Fruit fly (Drosophila melanogaster) whole organism, embryonic: ENCODE data around the gene Spase12.
A peak's percentile ranks its signal among the peaks of the same experiment; 100 is the strongest.

Source experiments
- Abd-B ChIP-seq: fragments of 200-800 bp; sonication (Bioruptor generic); optimal IDR thresholded peaks from 2 replicates; lab custom pipeline; 2018; ENCODE audit warnings: missing biosample characterization, mild to moderate bottlenecking, missing genetic modification characterization, moderate library complexity
- B-H1 ChIP-seq: fragments of 200-800 bp; sonication (Bioruptor generic); IDR thresholded peaks from 3 replicates; pipeline ENCODE4 v1.3.6; 2022; ENCODE audit warnings: missing biosample characterization, missing genetic modification characterization
- BEAF-32 ChIP-seq: fragments of 200-800 bp; sonication (Bioruptor generic); optimal IDR thresholded peaks from 3 replicates; lab custom pipeline; 2017; ENCODE audit warnings: missing biosample characterization, missing genetic modification characterization, mild to moderate bottlenecking, moderate library complexity, missing genetic modification reagents
- BtbVII ChIP-seq: fragments of 200-800 bp; sonication (Bioruptor generic); optimal IDR thresholded peaks from 3 replicates; lab custom pipeline; 2017; ENCODE audit warnings: missing biosample characterization, mild to moderate bottlenecking, missing genetic modification characterization
- CG10209 ChIP-seq: fragments of 200-800 bp; sonication (Bioruptor generic); optimal IDR thresholded peaks from 3 replicates; lab custom pipeline; 2017; ENCODE audit warnings: missing biosample characterization, mild to moderate bottlenecking, missing genetic modification characterization, missing genetic modification reagents
- CG1024 ChIP-seq: fragments of 200-800 bp; sonication (Bioruptor generic); IDR thresholded peaks from 2 replicates; pipeline ENCODE4 v1.3.6; 2022; ENCODE audit warnings: missing biosample characterization, missing genetic modification characterization
- CG10366 ChIP-seq: fragments of 200-800 bp; sonication (Bioruptor generic); IDR thresholded peaks from 2 replicates; pipeline ENCODE4 v1.3.6; 2022; ENCODE audit warnings: missing biosample characterization, missing genetic modification characterization
- CG11504 ChIP-seq: fragments of 200-800 bp; sonication (Bioruptor generic); optimal IDR thresholded peaks from 3 replicates; lab custom pipeline; 2019; ENCODE audit warnings: missing biosample characterization, mild to moderate bottlenecking, missing genetic modification characterization, moderate library complexity
- CG12155 ChIP-seq: fragments of 200-800 bp; sonication (Bioruptor generic); optimal IDR thresholded peaks from 3 replicates; lab custom pipeline; 2016; ENCODE audit warnings: missing biosample characterization, missing genetic modification characterization
- CG12744 ChIP-seq: fragments of 200-800 bp; sonication (Bioruptor generic); optimal IDR thresholded peaks from 2 replicates; lab custom pipeline; 2016; ENCODE audit warnings: missing biosample characterization, missing genetic modification characterization
- CG14014 ChIP-seq: fragments of 200-800 bp; sonication (Bioruptor generic); IDR thresholded peaks from 2 replicates; pipeline ENCODE4 v1.3.6; 2022; ENCODE audit warnings: missing biosample characterization, missing genetic modification characterization
- CG14441 ChIP-seq: fragments of 200-800 bp; sonication (Bioruptor generic); IDR thresholded peaks from 2 replicates; pipeline ENCODE4 v1.3.6; 2022; ENCODE audit warnings: missing biosample characterization, missing genetic modification characterization
- CG15601 ChIP-seq: fragments of 200-800 bp; sonication (Bioruptor generic); optimal IDR thresholded peaks from 3 replicates; lab custom pipeline; 2019; ENCODE audit warnings: missing biosample characterization, mild to moderate bottlenecking, missing genetic modification characterization, moderate library complexity
- CG16813 ChIP-seq: fragments of 200-800 bp; sonication (Bioruptor generic); IDR thresholded peaks from 3 replicates; pipeline ENCODE4 v1.3.6; 2022; ENCODE audit warnings: missing biosample characterization, missing genetic modification characterization; ENCODE audit not compliant: partially characterized antibody
- CG17361 ChIP-seq: fragments of 200-800 bp; sonication (Bioruptor generic); IDR thresholded peaks from 3 replicates; pipeline ENCODE4 v1.3.6; 2022; ENCODE audit warnings: missing biosample characterization, missing genetic modification characterization
- CG17912 ChIP-seq: fragments of 200-800 bp; sonication (Bioruptor generic); optimal IDR thresholded peaks from 2 replicates; lab custom pipeline; 2018; ENCODE audit warnings: missing biosample characterization, mild to moderate bottlenecking, missing genetic modification characterization
- CG18764 ChIP-seq: fragments of 200-800 bp; sonication (Bioruptor generic); optimal IDR thresholded peaks from 3 replicates; lab custom pipeline; 2016; ENCODE audit warnings: missing biosample characterization, missing genetic modification characterization
- CG30020 ChIP-seq: fragments of 200-800 bp; optimal IDR thresholded peaks from 2 replicates; lab custom pipeline; 2019; ENCODE audit warnings: missing biosample characterization, mild to moderate bottlenecking, missing genetic modification characterization, moderate library complexity
- CG31388 ChIP-seq: fragments of 200-800 bp; sonication (Bioruptor generic); optimal IDR thresholded peaks from 2 replicates; lab custom pipeline; 2016; ENCODE audit warnings: missing biosample characterization, missing genetic modification characterization
- CG34376 ChIP-seq: fragments of 200-800 bp; sonication (Bioruptor generic); optimal IDR thresholded peaks from 2 replicates; lab custom pipeline; 2018; ENCODE audit warnings: missing biosample characterization, mild to moderate bottlenecking, missing genetic modification characterization
- CG5245 ChIP-seq: fragments of 200-800 bp; sonication (Bioruptor generic); optimal IDR thresholded peaks from 3 replicates; lab custom pipeline; 2016; ENCODE audit warnings: missing biosample characterization, missing genetic modification characterization
- CG6765 ChIP-seq: fragments of 200-800 bp; sonication (Bioruptor generic); optimal IDR thresholded peaks from 3 replicates; lab custom pipeline; 2017; ENCODE audit warnings: missing biosample characterization, mild to moderate bottlenecking, missing genetic modification characterization
- CG7745 ChIP-seq: fragments of 200-800 bp; sonication (Bioruptor generic); optimal IDR thresholded peaks from 2 replicates; lab custom pipeline; 2018; ENCODE audit warnings: missing biosample characterization, mild to moderate bottlenecking, missing genetic modification characterization, moderate library complexity
- D19B ChIP-seq: fragments of 200-800 bp; sonication (Bioruptor generic); optimal IDR thresholded peaks from 2 replicates; lab custom pipeline; 2017; ENCODE audit warnings: missing biosample characterization, mild to moderate bottlenecking, missing genetic modification characterization
- Drgx ChIP-seq: fragments of 200-800 bp; sonication (Bioruptor generic); IDR thresholded peaks from 2 replicates; pipeline ENCODE4 v1.3.6; 2022; ENCODE audit warnings: missing biosample characterization, missing genetic modification characterization
- Eip74EF ChIP-seq, 2 experiments: fragments of 200-800 bp in 1 of 2; fragments of >200 bp in 1 of 2; sonication (Bioruptor generic) in 1 of 2; optimal IDR thresholded peaks; 2 replicates each; lab custom pipeline; 2017 to 2019; ENCODE audit warnings: missing biosample characterization in 2 of 2, missing genetic modification characterization in 2 of 2, mild to moderate bottlenecking in 1 of 2, moderate library complexity in 1 of 2
- Ets97D ChIP-seq: fragments of 200-800 bp; sonication (Bioruptor generic); optimal IDR thresholded peaks from 3 replicates; lab custom pipeline; 2016; ENCODE audit warnings: missing biosample characterization, missing genetic modification characterization
- Fer1 ChIP-seq: fragments of 200-800 bp; sonication (Bioruptor generic); optimal IDR thresholded peaks from 2 replicates; lab custom pipeline; 2017; ENCODE audit warnings: missing biosample characterization, mild to moderate bottlenecking, missing genetic modification characterization
- Fer2 ChIP-seq: fragments of 200-800 bp; sonication (Bioruptor generic); optimal IDR thresholded peaks from 2 replicates; lab custom pipeline; 2018; ENCODE audit warnings: missing biosample characterization, mild to moderate bottlenecking, missing genetic modification characterization, moderate library complexity
- Lhr ChIP-seq: fragments of 200-800 bp; sonication (Bioruptor generic); optimal IDR thresholded peaks from 3 replicates; lab custom pipeline; 2017; ENCODE audit warnings: mild to moderate bottlenecking, missing biosample characterization, missing genetic modification reagents, missing genetic modification characterization
- Ptx1 ChIP-seq: fragments of 200-800 bp; sonication (Bioruptor generic); IDR thresholded peaks from 2 replicates; pipeline ENCODE4 v1.3.6; 2022; ENCODE audit warnings: missing biosample characterization, missing genetic modification characterization
- Ravus ChIP-seq: fragments of 200-800 bp; sonication (Bioruptor generic); IDR thresholded peaks from 2 replicates; pipeline ENCODE4 v1.3.6; 2022; ENCODE audit warnings: missing biosample characterization, missing genetic modification characterization
- cad ChIP-seq: fragments of >200 bp; optimal IDR thresholded peaks from 2 replicates; lab custom pipeline; 2017; ENCODE audit warnings: missing biosample characterization, missing genetic modification characterization
- corto ChIP-seq: fragments of 200-800 bp; sonication (Bioruptor generic); optimal IDR thresholded peaks from 2 replicates; lab custom pipeline; 2016; ENCODE audit warnings: missing biosample characterization, mild to moderate bottlenecking, missing genetic modification characterization, moderate library complexity
- dmrt99B ChIP-seq: fragments of 200-800 bp; sonication (Bioruptor generic); optimal IDR thresholded peaks from 2 replicates; lab custom pipeline; 2018; ENCODE audit warnings: missing biosample characterization, mild to moderate bottlenecking, missing genetic modification characterization, moderate library complexity
- emc ChIP-seq: fragments of 200-800 bp; sonication (Bioruptor generic); optimal IDR thresholded peaks from 2 replicates; lab custom pipeline; 2016; ENCODE audit warnings: missing biosample characterization, missing genetic modification characterization
- eve ChIP-seq, 2 experiments: fragments of >200 bp; optimal IDR thresholded peaks; 2 replicates each; lab custom pipeline; 2017; ENCODE audit warnings: missing biosample characterization in 2 of 2, missing genetic modification characterization in 2 of 2
- exex ChIP-seq: fragments of 200-800 bp; sonication (Bioruptor generic); optimal IDR thresholded peaks from 4 replicates; lab custom pipeline; 2018; ENCODE audit warnings: missing biosample characterization, mild to moderate bottlenecking, missing genetic modification characterization, moderate library complexity
- grn ChIP-seq: fragments of 200-800 bp; sonication (Bioruptor generic); optimal IDR thresholded peaks from 3 replicates; lab custom pipeline; 2017; ENCODE audit warnings: missing biosample characterization, missing genetic modification characterization
- kay ChIP-seq: fragments of 200-800 bp; sonication (Bioruptor generic); optimal IDR thresholded peaks from 2 replicates; lab custom pipeline; 2016; ENCODE audit warnings: missing biosample characterization, missing genetic modification characterization
- nerfin-2 ChIP-seq: fragments of 200-800 bp; sonication (Bioruptor generic); IDR thresholded peaks from 2 replicates; pipeline ENCODE4 v1.3.6; 2022; ENCODE audit warnings: missing biosample characterization, missing genetic modification characterization; ENCODE audit not compliant: partially characterized antibody
- pfk ChIP-seq: fragments of 200-800 bp; sonication (Bioruptor generic); optimal IDR thresholded peaks from 2 replicates; lab custom pipeline; 2018; ENCODE audit warnings: missing biosample characterization, mild to moderate bottlenecking, missing genetic modification characterization, moderate library complexity
- phol ChIP-seq: fragments of 200-800 bp; sonication (Bioruptor generic); optimal IDR thresholded peaks from 3 replicates; lab custom pipeline; 2018; ENCODE audit warnings: missing biosample characterization, mild to moderate bottlenecking, missing genetic modification characterization, moderate library complexity
- pnt ChIP-seq: fragments of 200-800 bp; sonication (Bioruptor generic); optimal IDR thresholded peaks from 3 replicates; lab custom pipeline; 2016; ENCODE audit warnings: missing biosample characterization, missing genetic modification characterization
- pum ChIP-seq: fragments of 200-800 bp; sonication (Bioruptor generic); optimal IDR thresholded peaks from 2 replicates; lab custom pipeline; 2016; ENCODE audit warnings: missing biosample characterization, missing genetic modification characterization
- ranshi ChIP-seq: fragments of 200-800 bp; sonication (Bioruptor generic); IDR thresholded peaks from 2 replicates; pipeline ENCODE4 v1.3.6; 2022; ENCODE audit warnings: missing biosample characterization, missing genetic modification characterization
- run ChIP-seq: fragments of 200-800 bp; sonication (Bioruptor generic); optimal IDR thresholded peaks from 3 replicates; lab custom pipeline; 2018; ENCODE audit warnings: missing biosample characterization, mild to moderate bottlenecking, missing genetic modification characterization
- sens ChIP-seq: fragments of 200-800 bp; sonication (Bioruptor generic); peaks from one replicate; lab custom pipeline; 2016; ENCODE audit warnings: missing biosample characterization, missing genetic modification characterization
- shn ChIP-seq: fragments of 200-800 bp; sonication (Bioruptor generic); optimal IDR thresholded peaks from 3 replicates; lab custom pipeline; 2016; ENCODE audit warnings: missing biosample characterization, missing genetic modification characterization
- tap ChIP-seq: fragments of 200-800 bp; optimal IDR thresholded peaks from 3 replicates; lab custom pipeline; 2019; ENCODE audit warnings: missing biosample characterization, mild to moderate bottlenecking, missing genetic modification characterization, moderate library complexity

Spase12 gene

dm6 chr3R:29493242-29493944 is 2.4 kb upstream of the Spase12 start, which contains the start of the genes CG2310 and Diedel (continued):
- no peak for TF ChIP-seq Abd-B (GFP tag; lab: Kevin White, UChicago)
- TF ChIP-seq Lhr (GFP tag; lab: Kevin White, UChicago): no peak
- no peak for TF ChIP-seq tap (tag; lab: Kevin White, UChicago)
- TF ChIP-seq CG18764: peak; percentile 37
- TF ChIP-seq CG10209 (GFP tag; lab: Kevin White, UChicago): peak; percentile 99
- no peak for TF ChIP-seq emc (GFP tag; lab: Kevin White, UChicago)
- no peak for TF ChIP-seq dmrt99B
- TF ChIP-seq shn (GFP tag; lab: Kevin White, UChicago): peak; percentile 26
- TF ChIP-seq CG31388: no peak
- peak; percentile 73 for TF ChIP-seq kay (GFP tag; lab: Kevin White, UChicago)
- no peak for TF ChIP-seq exex (tag; lab: Kevin White, UChicago)
- peak; percentile 70 for TF ChIP-seq nerfin-2 (GFP tag; lab: Robert Waterston, UW)
- TF ChIP-seq Drgx (GFP tag; lab: Robert Waterston, UW): no peak
- TF ChIP-seq run (tag; lab: Kevin White, UChicago): no peak
- TF ChIP-seq CG11504 (tag; lab: Kevin White, UChicago): no peak
- TF ChIP-seq pnt (GFP tag; lab: Kevin White, UChicago): no peak
- no peak for TF ChIP-seq Ravus (GFP tag; lab: Robert Waterston, UW)
- TF ChIP-seq B-H1 (GFP tag; lab: Robert Waterston, UW): no peak
- TF ChIP-seq CG30020: peak; percentile 4
- TF ChIP-seq CG12744: no peak
- no peak for TF ChIP-seq grn (GFP tag; lab: Kevin White, UChicago)
- no peak for TF ChIP-seq CG10366
- no peak for TF ChIP-seq CG17361 (GFP tag; lab: Robert Waterston, UW)
- TF ChIP-seq CG7745 (tag; lab: Kevin White, UChicago): no peak
- no peak for TF ChIP-seq CG6765 (GFP tag; lab: Kevin White, UChicago)
- TF ChIP-seq corto (GFP tag; lab: Kevin White, UChicago): no peak
- no peak for TF ChIP-seq pum (GFP tag; lab: Kevin White, UChicago)
- no peak for TF ChIP-seq Eip74EF (GFP tag; optimal IDR thresholded peaks at IDR 0.05; lab: Kevin White, UChicago)
- peak; percentile 26 for TF ChIP-seq CG15601
- peak; percentile 18 for TF ChIP-seq Fer1
- no peak for TF ChIP-seq D19B (GFP tag; lab: Kevin White, UChicago)
- TF ChIP-seq CG16813: peak; percentile 63; the same call in 2 of the 3 replicates
- TF ChIP-seq BEAF-32 (GFP tag; lab: Kevin White, UChicago): peak; percentile 52
- TF ChIP-seq Fer2 (tag; lab: Kevin White, UChicago): no peak
- no peak for TF ChIP-seq CG17912 (GFP tag; lab: Kevin White, UChicago)
- no peak for TF ChIP-seq eve (GFP tag; optimal IDR thresholded peaks at IDR 0.05; lab: Kevin White, UChicago)
- 0 out of 2 replicates have a peak, but pooled peaks have one; percentile 8 for TF ChIP-seq CG14441 (GFP tag; lab: Robert Waterston, UW)
- TF ChIP-seq cad (GFP tag; lab: Kevin White, UChicago): no peak
- TF ChIP-seq CG1024: no peak
- no peak for TF ChIP-seq BtbVII (GFP tag; lab: Kevin White, UChicago)
- TF ChIP-seq sens (GFP tag; lab: Kevin White, UChicago): peak; percentile 43
- TF ChIP-seq phol (tag; lab: Kevin White, UChicago): peak; percentile 47
- no peak for TF ChIP-seq Ptx1 (GFP tag; lab: Robert Waterston, UW)
- no peak for TF ChIP-seq CG34376 (GFP tag; lab: Kevin White, UChicago)
- peak; percentile 61 for TF ChIP-seq Ets97D (GFP tag; lab: Kevin White, UChicago)
- TF ChIP-seq ranshi (GFP tag; lab: Robert Waterston, UW): no peak; the same call in 1 of the 2 replicates
- no peak for TF ChIP-seq CG12155 (GFP tag; lab: Kevin White, UChicago)
- no peak for TF ChIP-seq CG5245 (GFP tag; lab: Kevin White, UChicago)
- 0 out of 2 replicates have a peak, but pooled peaks have one; percentile 38 for TF ChIP-seq CG14014 (GFP tag; lab: Robert Waterston, UW)
- no peak for TF ChIP-seq pfk (GFP tag; lab: Kevin White, UChicago)
